Worm (Caenorhabditis elegans) whole organism, L1 larva: ENCODE measurements around the gene C16C8.10.
"Not testable (repeated sequence)": the region's sequence is repeated elsewhere in the genome, so short reads cannot be mapped to it uniquely, and the experiment has no call there.

Experiments used
- C04F5.9 ChIP-seq: sonication (generic microtip); optimal IDR thresholded peaks from 2 replicates; lab custom pipeline; 2016; ENCODE audit warnings: missing genetic modification characterization, missing compliant biosample characterization
- C16A3.4 ChIP-seq: fragments of 150-350 bp; optimal IDR thresholded peaks from 2 replicates; lab custom pipeline; 2014; ENCODE audit warnings: missing biosample characterization, missing genetic modification characterization
- F16B12.6 ChIP-seq: fragments of 150-350 bp; optimal IDR thresholded peaks from 2 replicates; lab custom pipeline; 2014; ENCODE audit warnings: missing biosample characterization, missing genetic modification characterization
- aha-1 ChIP-seq: fragments of 150-350 bp; optimal IDR thresholded peaks from 2 replicates; lab custom pipeline; 2014; ENCODE audit warnings: missing biosample characterization, missing genetic modification characterization
- ama-1 ChIP-seq: fragments of 150-350 bp; optimal IDR thresholded peaks from 2 replicates; lab custom pipeline; 2014
- blmp-1 ChIP-seq: fragments of 150-350 bp; optimal IDR thresholded peaks from 2 replicates; lab custom pipeline; 2014; ENCODE audit warnings: missing biosample characterization, missing genetic modification characterization
- ceh-63 ChIP-seq: fragments of 200-800 bp; sonication (Bioruptor generic); optimal IDR thresholded peaks from 2 replicates; lab custom pipeline; 2018; ENCODE audit warnings: mild to moderate bottlenecking, missing genetic modification characterization, missing compliant biosample characterization
- ceh-82 ChIP-seq, 3 experiments: fragments of 150-350 bp in 1 of 3; sonication (generic microtip) in 2 of 3; optimal IDR thresholded peaks; 2 replicates each; lab custom pipeline; 2014 to 2017; ENCODE audit warnings: missing biosample characterization in 3 of 3, missing genetic modification characterization in 3 of 3
- ceh-88 ChIP-seq: fragments of 200-800 bp; sonication (Bioruptor generic); IDR thresholded peaks from 2 replicates; pipeline ENCODE4 v1.3.6; 2022; ENCODE audit warnings: missing genetic modification characterization, missing compliant biosample characterization
- ceh-90 ChIP-seq: sonication (generic microtip); optimal IDR thresholded peaks from 2 replicates; lab custom pipeline; 2016; ENCODE audit warnings: missing genetic modification characterization, missing compliant biosample characterization
- dpl-1 ChIP-seq, 3 experiments: fragments of 150-350 bp in 2 of 3; sonication (generic microtip) in 1 of 3; optimal IDR thresholded peaks; 2 replicates each; lab custom pipeline; 2014 to 2017; ENCODE audit warnings: missing biosample characterization in 3 of 3, missing genetic modification characterization in 3 of 3, missing genetic modification reagents in 3 of 3
- dsc-1 ChIP-seq: sonication (generic microtip); optimal IDR thresholded peaks from 2 replicates; lab custom pipeline; 2016; ENCODE audit warnings: mild to moderate bottlenecking, missing genetic modification characterization, missing compliant biosample characterization
- efl-3 ChIP-seq: fragments of 200-800 bp; sonication (Bioruptor generic); optimal IDR thresholded peaks from 2 replicates; lab custom pipeline; 2018; ENCODE audit warnings: mild to moderate bottlenecking, missing genetic modification characterization, missing compliant biosample characterization
- egl-13 ChIP-seq: sonication (generic microtip); optimal IDR thresholded peaks from 2 replicates; lab custom pipeline; 2016; ENCODE audit warnings: missing genotype, missing genetic modification reagents, missing genetic modification characterization, missing compliant biosample characterization
- egl-27 ChIP-seq, 2 experiments: fragments of 150-350 bp in 1 of 2; sonication (generic microtip); optimal IDR thresholded peaks; 3 replicates each; lab custom pipeline; 2017 to 2018; ENCODE audit warnings: missing biosample characterization in 2 of 2, missing genetic modification characterization in 2 of 2, missing genetic modification reagents in 2 of 2
- fkh-10 ChIP-seq: sonication (generic microtip); optimal IDR thresholded peaks from 2 replicates; lab custom pipeline; 2017; ENCODE audit warnings: missing biosample characterization, missing genetic modification reagents, missing genetic modification characterization
- fos-1 ChIP-seq: fragments of 150-350 bp; optimal IDR thresholded peaks from 2 replicates; lab custom pipeline; 2014; ENCODE audit warnings: missing biosample characterization, missing genetic modification characterization
- grh-1 ChIP-seq: fragments of 200-800 bp; sonication (Bioruptor generic); IDR thresholded peaks from 2 replicates; pipeline ENCODE4 v1.3.6; 2022; ENCODE audit warnings: missing genetic modification reagents, missing genetic modification characterization, missing compliant biosample characterization
- hlh-17 ChIP-seq: fragments of 200-800 bp; sonication (Bioruptor generic); optimal IDR thresholded peaks from 2 replicates; lab custom pipeline; 2018; ENCODE audit warnings: missing genetic modification characterization, mild to moderate bottlenecking, missing compliant biosample characterization, moderate library complexity, borderline replicate concordance
- jun-1 ChIP-seq: fragments of 150-350 bp; optimal IDR thresholded peaks from 2 replicates; lab custom pipeline; 2014; ENCODE audit warnings: missing biosample characterization, missing genetic modification reagents, missing genetic modification characterization
- lin-13 ChIP-seq: fragments of 150-350 bp; optimal IDR thresholded peaks from 2 replicates; lab custom pipeline; 2014; ENCODE audit warnings: missing biosample characterization, missing genetic modification reagents, missing genetic modification characterization
- lin-14 ChIP-seq: fragments of 200-800 bp; sonication (Bioruptor generic); optimal IDR thresholded peaks from 2 replicates; lab custom pipeline; 2018; ENCODE audit warnings: mild to moderate bottlenecking, missing genetic modification characterization, moderate library complexity, missing compliant biosample characterization
- lir-3 ChIP-seq: sonication (generic microtip); optimal IDR thresholded peaks from 2 replicates; lab custom pipeline; 2016; ENCODE audit warnings: mild to moderate bottlenecking, missing genetic modification characterization, moderate library complexity, missing compliant biosample characterization; ENCODE audit not compliant: poor library complexity
- lsy-2 ChIP-seq, 2 experiments: fragments of 150-350 bp; optimal IDR thresholded peaks; 2 replicates each; lab custom pipeline; 2014; ENCODE audit warnings: missing biosample characterization in 2 of 2, missing genetic modification characterization in 2 of 2
- mef-2 ChIP-seq: fragments of 150-350 bp; optimal IDR thresholded peaks from 2 replicates; lab custom pipeline; 2014; ENCODE audit warnings: missing biosample characterization, missing genetic modification characterization
- nhr-12 ChIP-seq: sonication (generic microtip); optimal IDR thresholded peaks from 2 replicates; lab custom pipeline; 2017; ENCODE audit warnings: missing biosample characterization, missing genetic modification characterization
- nhr-19 ChIP-seq: fragments of 200-800 bp; sonication (Bioruptor generic); conservative IDR thresholded peaks from 2 replicates; pipeline ENCODE4 v1.3.6; 2022; ENCODE audit warnings: missing genetic modification characterization, missing compliant biosample characterization
- nhr-47 ChIP-seq: sonication (generic microtip); optimal IDR thresholded peaks from 2 replicates; lab custom pipeline; 2016; ENCODE audit warnings: mild to moderate bottlenecking, missing genetic modification characterization, moderate library complexity, missing compliant biosample characterization
- nhr-71 ChIP-seq: sonication (generic microtip); optimal IDR thresholded peaks from 2 replicates; lab custom pipeline; 2016; ENCODE audit warnings: mild to moderate bottlenecking, missing genetic modification characterization, moderate library complexity, missing compliant biosample characterization
- nhr-76 ChIP-seq: sonication (generic microtip); optimal IDR thresholded peaks from 2 replicates; lab custom pipeline; 2017; ENCODE audit warnings: missing biosample characterization, missing genetic modification characterization
- nhr-77 ChIP-seq: fragments of 150-350 bp; optimal IDR thresholded peaks from 2 replicates; lab custom pipeline; 2014; ENCODE audit warnings: missing biosample characterization, missing genetic modification characterization
- nhr-84 ChIP-seq: sonication (generic microtip); optimal IDR thresholded peaks from 2 replicates; lab custom pipeline; 2017; ENCODE audit warnings: missing biosample characterization, missing genetic modification characterization
- pqm-1 ChIP-seq: sonication (generic microtip); optimal IDR thresholded peaks from 3 replicates; lab custom pipeline; 2017; ENCODE audit warnings: missing biosample characterization, missing genetic modification characterization
- rnt-1 ChIP-seq: sonication (generic microtip); optimal IDR thresholded peaks from 2 replicates; lab custom pipeline; 2016; ENCODE audit warnings: mild to moderate bottlenecking, missing genetic modification characterization, moderate library complexity, missing compliant biosample characterization
- skn-1 ChIP-seq: fragments of 150-350 bp; optimal IDR thresholded peaks from 2 replicates; lab custom pipeline; 2014; ENCODE audit warnings: missing biosample characterization, missing genetic modification characterization
- snpc-4 ChIP-seq: fragments of 150-350 bp; optimal IDR thresholded peaks from 2 replicates; lab custom pipeline; 2014; ENCODE audit warnings: missing biosample characterization, missing genetic modification characterization
- sox-4 ChIP-seq: sonication (generic microtip); optimal IDR thresholded peaks from 2 replicates; lab custom pipeline; 2016; ENCODE audit warnings: missing genetic modification characterization, missing compliant biosample characterization
- sptf-1 ChIP-seq: fragments of 150-350 bp; optimal IDR thresholded peaks from 2 replicates; lab custom pipeline; 2014; ENCODE audit warnings: missing biosample characterization, missing genetic modification characterization
- sup-37 ChIP-seq: fragments of 200-800 bp; sonication (Bioruptor generic); optimal IDR thresholded peaks from 2 replicates; lab custom pipeline; 2018; ENCODE audit warnings: mild to moderate bottlenecking, missing genetic modification characterization, missing compliant biosample characterization
- unc-130 ChIP-seq: fragments of 150-350 bp; optimal IDR thresholded peaks from 2 replicates; lab custom pipeline; 2017; ENCODE audit warnings: missing biosample characterization, missing genetic modification characterization, inconsistent platforms
- unc-30 ChIP-seq: sonication (generic microtip); optimal IDR thresholded peaks from 2 replicates; lab custom pipeline; 2017; ENCODE audit warnings: missing biosample characterization, missing genetic modification characterization
- xbp-1 ChIP-seq: sonication (generic microtip); optimal IDR thresholded peaks from 2 replicates; lab custom pipeline; 2016; ENCODE audit warnings: missing genetic modification characterization, missing compliant biosample characterization
- zag-1 ChIP-seq: fragments of 150-350 bp; optimal IDR thresholded peaks from 2 replicates; lab custom pipeline; 2014; ENCODE audit warnings: missing biosample characterization, missing genetic modification characterization
- zip-4 ChIP-seq: fragments of 200-800 bp; sonication (Bioruptor generic); optimal IDR thresholded peaks from 2 replicates; lab custom pipeline; 2018; ENCODE audit warnings: mild to moderate bottlenecking, missing genetic modification characterization, moderate library complexity, missing compliant biosample characterization

Gene C16C8.10

DNA sequence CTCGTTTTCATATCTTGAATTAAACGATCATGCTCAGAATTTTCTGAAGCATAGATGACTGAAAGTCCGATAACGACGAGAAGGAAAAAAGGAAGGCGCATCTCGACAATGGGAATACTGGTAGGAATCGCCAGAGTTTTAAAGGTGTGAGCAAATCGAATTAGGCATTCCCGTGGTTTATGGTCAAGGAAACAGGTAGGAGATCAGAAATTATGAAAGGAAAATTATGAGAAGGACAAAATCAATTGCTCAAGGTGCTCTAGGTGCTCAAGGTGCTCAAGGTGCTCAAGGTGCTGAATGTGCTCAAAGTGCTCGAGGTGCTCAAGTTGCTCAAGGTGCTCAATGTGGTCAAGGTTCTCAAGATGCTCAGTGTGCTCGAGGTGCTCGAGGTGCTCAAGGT is at the start of gene C16C8.10:
C16C8.10 (minus strand) TSS at position 101 of the 400 bp plus-strand sequence.
- not testable (repeated sequence) for TF ChIP-seq unc-130 (tag; lab: Kevin White, UChicago); hlh-17 (GFP tag; lab: Kevin White, UChicago); nhr-71 (tag; lab: Kevin White, UChicago)
- TF ChIP-seq, all 84 proteins: peak for 0; not testable (repeated sequence) for 84

ce11 chrII:3512240-3512639 is 47.8 kb upstream of the C16C8.10 start, which contains the start of gene Y49F6B.19:
Y49F6B.19 (minus strand) TSS chrII:3512340.
- TF ChIP-seq lsy-2 (tag; optimal IDR thresholded peaks at IDR 0.05; lab: Kevin White, UChicago) = no peak
- TF ChIP-seq unc-30 (tag; lab: Kevin White, UChicago) = no peak
- TF ChIP-seq, all 84 proteins: peak for 0

- TF ChIP-seq nhr-84 (tag; lab: Kevin White, UChicago) (no peak), jun-1 (no peak), grh-1 (GFP tag; lab: Robert Waterston, UW) (no peak), xbp-1 (tag; lab: Kevin White, UChicago) (no peak)
These were observed 40.2 kb upstream of the C16C8.10 start, which contains the start of gene cyh-1 for ce11 chrII:3504717-3505116. cyh-1 (plus strand) TSS chrII:3505017.

ce11 chrII:3502520-3503323 is 38.2 kb upstream of the C16C8.10 start, which contains the start of the genes col-71 and Y49F6B.2:
col-71 (minus strand) TSS chrII:3502570.
Y49F6B.2 (plus strand) TSS chrII:3502968.
- TF ChIP-seq snpc-4 (tag; lab: Kevin White, UChicago) (peak; percentile 58), nhr-47 (peak; percentile 90), ceh-63 (GFP tag; lab: Kevin White, UChicago) (no peak), ama-1 (lab: Kevin White, UChicago) (no peak), lir-3 (tag; lab: Kevin White, UChicago) (peak; percentile 95), nhr-12 (tag; lab: Kevin White, UChicago) (no peak), sptf-1 (tag; lab: Kevin White, UChicago) (no peak), pqm-1 (tag; lab: Kevin White, UChicago) (no peak), unc-130 (tag; lab: Kevin White, UChicago) (peak; percentile 24), ceh-82 (tag; optimal IDR thresholded peaks at IDR 0.05; lab: Kevin White, UChicago) (peak; percentile 76 to 82 (median 78)), lin-14 (peak; percentile 89), zag-1 (no peak), F16B12.6 (tag; lab: Kevin White, UChicago) (peak; percentile 66), blmp-1 (tag; lab: Kevin White, UChicago) (peak; percentile 57), C04F5.9 (tag; lab: Kevin White, UChicago) (peak; percentile 80), C16A3.4 (tag; lab: Kevin White, UChicago) (peak; percentile 72), dsc-1 (peak; percentile 94), jun-1 (peak; percentile 31), mef-2 (no peak), fkh-10 (GFP tag; lab: Kevin White, UChicago) (peak; percentile 74), skn-1 (tag; lab: Kevin White, UChicago) (peak; percentile 65), dpl-1 (GFP tag; optimal IDR thresholded peaks at IDR 0.05; lab: Kevin White, UChicago) (peak; percentile 65 to 79 (median 74)), nhr-77 (tag; lab: Kevin White, UChicago) (peak; percentile 11), aha-1 (no peak), sox-4 (tag; lab: Kevin White, UChicago) (peak; percentile 76), nhr-19 (GFP tag; lab: Robert Waterston, UW) (peak; percentile 79), rnt-1 (tag; lab: Kevin White, UChicago) (peak; percentile 98), ceh-88 (GFP tag; lab: Robert Waterston, UW) (peak; percentile 41; the same call in 1 of the 2 replicates), ceh-90 (tag; lab: Kevin White, UChicago) (peak; percentile 91), nhr-84 (tag; lab: Kevin White, UChicago) (no peak), unc-30 (tag; lab: Kevin White, UChicago) (no peak), zip-4 (GFP tag; lab: Kevin White, UChicago) (no peak), nhr-76 (no peak), efl-3 (GFP tag; lab: Kevin White, UChicago) (no peak), sup-37 (GFP tag; lab: Kevin White, UChicago) (no peak), fos-1 (tag; lab: Kevin White, UChicago) (peak; percentile 64), lin-13 (GFP tag; lab: Kevin White, UChicago) (peak; percentile 80), egl-27 (tag; optimal IDR thresholded peaks at IDR 0.05; lab: Kevin White, UChicago) (no peak), egl-13 (tag; lab: Kevin White, UChicago) (peak; percentile 91)
